Fruit fly (Drosophila melanogaster): ENCODE results near the gene scpr-A.
A peak's percentile ranks its signal among the peaks of the same experiment; 100 is the strongest.

DNA sequence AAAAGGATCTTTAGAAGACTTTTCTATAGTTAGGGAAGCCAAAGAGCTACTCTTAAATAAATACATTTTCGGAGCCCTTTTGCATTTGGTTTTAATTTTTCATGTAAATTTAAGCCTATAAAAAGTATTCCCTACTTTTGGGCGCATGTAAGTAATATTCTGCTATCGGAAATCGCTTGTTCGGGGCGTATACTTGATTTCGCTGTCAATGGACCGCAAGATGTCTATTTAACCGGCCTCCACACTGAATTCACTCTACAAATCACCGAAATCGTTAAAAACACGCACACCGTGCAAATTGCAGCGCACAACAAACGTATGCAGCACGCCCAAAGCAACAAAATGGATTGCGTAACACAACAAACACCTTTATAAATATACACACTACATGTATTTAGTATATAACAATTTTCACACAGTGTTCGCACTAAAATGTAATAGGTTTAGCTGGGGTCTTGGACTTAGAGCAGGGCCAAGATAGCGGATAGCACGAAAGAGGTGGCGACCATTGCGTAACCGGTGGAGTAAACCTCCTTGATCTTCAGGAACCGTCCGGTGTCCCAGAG is 32.1 kb upstream of the scpr-A start:
- TF ChIP-seq vri (GFP tag; optimal IDR thresholded peaks at IDR 0.05) (peak; percentile 71), Ets21C (GFP tag; optimal IDR thresholded peaks at IDR 0.05) (no peak), CG6792 (GFP tag; optimal IDR thresholded peaks at IDR 0.05) (no peak), CG6163 (GFP tag; IDR thresholded peaks at IDR 0.05) (no peak), Lpt (GFP tag; optimal IDR thresholded peaks at IDR 0.05) (no peak), Smox (GFP tag; optimal IDR thresholded peaks at IDR 0.05) (no peak)

Data from whole organism, prepupa.